Worm (Caenorhabditis elegans): ENCODE results near the gene H03A11.13.

DNA sequence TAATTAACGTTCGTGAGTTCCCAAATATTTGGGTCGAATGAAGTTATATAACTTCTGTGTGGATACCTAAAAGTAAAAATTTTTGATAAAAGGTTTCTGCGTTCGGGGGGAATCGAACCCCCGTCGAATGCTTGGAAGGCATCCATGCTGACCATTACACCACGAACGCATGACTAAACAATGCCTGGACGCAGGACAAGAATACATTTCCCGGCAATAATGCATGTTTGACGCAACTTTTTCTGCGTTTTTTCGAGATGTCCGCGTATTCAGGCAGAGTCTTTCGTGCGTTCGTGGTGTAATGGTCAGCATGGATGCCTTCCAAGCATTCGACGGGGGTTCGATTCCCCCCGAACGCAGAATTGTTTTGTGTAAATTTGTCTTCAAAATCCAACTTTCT is 12.3 kb downstream of the H03A11.13 start:
- TF ChIP-seq tbx-2 (tag; optimal IDR thresholded peaks at IDR 0.05) = no peak
- no peak for TF ChIP-seq unc-86 (tag; optimal IDR thresholded peaks at IDR 0.05)
- no peak for TF ChIP-seq F13H6.1 (tag; optimal IDR thresholded peaks at IDR 0.05)
- TF ChIP-seq rnt-1 (tag; optimal IDR thresholded peaks at IDR 0.05) = no peak
- TF ChIP-seq ama-1 (optimal IDR thresholded peaks at IDR 0.05) = no peak
- no peak for TF ChIP-seq hlh-6 (tag; optimal IDR thresholded peaks at IDR 0.05)
- TF ChIP-seq zip-5 (tag; optimal IDR thresholded peaks at IDR 0.05) = no peak
- no peak for TF ChIP-seq tbx-7 (tag; optimal IDR thresholded peaks at IDR 0.05)
